Worm (Caenorhabditis elegans) whole organism, young adult: ENCODE measurements around the gene ckb-1.

Experiments
- B0035.1 ChIP-seq: sonication (generic microtip); optimal IDR thresholded peaks from 2 replicates; lab custom pipeline; 2016; ENCODE audit warnings: missing genetic modification characterization, mild to moderate bottlenecking, missing compliant biosample characterization, missing genotype, missing genetic modification reagents
- ama-1 ChIP-seq, 3 experiments: fragments of 150-350 bp in 1 of 3; sonication (generic microtip) in 2 of 3; optimal IDR thresholded peaks; 2 replicates each; lab custom pipeline; 2014 to 2018; ENCODE audit warnings: missing biosample characterization in 2 of 3, missing genetic modification characterization in 2 of 3, missing genetic modification reagents in 2 of 3
- lag-1 ChIP-seq: fragments of 200-800 bp; sonication (Bioruptor generic); IDR thresholded peaks from 2 replicates; pipeline ENCODE4 v1.3.6; 2022; ENCODE audit warnings: missing genetic modification reagents, missing genetic modification characterization, missing compliant biosample characterization
- nhr-90 ChIP-seq: sonication (generic microtip); optimal IDR thresholded peaks from 2 replicates; lab custom pipeline; 2016; ENCODE audit warnings: missing genotype, mild to moderate bottlenecking, missing genetic modification characterization, missing compliant biosample characterization
- snpc-1.3 ChIP-seq: sonication (generic microtip); optimal IDR thresholded peaks from 2 replicates; lab custom pipeline; 2017; ENCODE audit warnings: missing genetic modification characterization, mild to moderate bottlenecking, missing compliant biosample characterization, antibody characterized with exemption, moderate library complexity, missing genotype, missing genetic modification reagents; ENCODE audit not compliant: insufficient read depth
- snpc-4 ChIP-seq, 5 experiments: fragments of 150-350 bp in 1 of 5; sonication (generic microtip) in 4 of 5; optimal IDR thresholded peaks; 2 replicates each; lab custom pipeline; 2014 to 2018; ENCODE audit warnings: missing genetic modification characterization in 5 of 5, missing biosample characterization in 3 of 5, antibody characterized with exemption in 2 of 5, mild to moderate bottlenecking in 2 of 5, missing compliant biosample characterization in 2 of 5, missing genotype in 2 of 5, moderate library complexity in 2 of 5, missing genetic modification reagents in 1 of 5

- TF ChIP-seq snpc-4 (GFP tag; optimal IDR thresholded peaks at IDR 0.05; lab: Kevin White, UChicago) (no peak), snpc-4 (tag; optimal IDR thresholded peaks at IDR 0.05; lab: Kevin White, UChicago) (no peak), ama-1 (optimal IDR thresholded peaks at IDR 0.05; lab: Kevin White, UChicago) (no peak), ama-1 (GFP tag; optimal IDR thresholded peaks at IDR 0.05; lab: Kevin White, UChicago) (no peak), snpc-1.3 (no peak), B0035.1 (tag; lab: Kevin White, UChicago) (no peak), lag-1 (no peak), nhr-90 (tag; lab: Kevin White, UChicago) (no peak)
Measured at ce11 chrIII:4384487-4384886, 19.4 kb downstream of the ckb-1 start, which contains the start of gene pals-28.
